Fruit fly (Drosophila melanogaster) whole organism, embryonic: ENCODE measurements around the gene Fer2.

Experiments
- CG11398 ChIP-seq: fragments of 200-800 bp; sonication (Bioruptor generic); optimal IDR thresholded peaks from 2 replicates; lab custom pipeline; 2016; ENCODE audit warnings: missing biosample characterization, missing genetic modification characterization
- CG11723 ChIP-seq: fragments of 200-800 bp; sonication (Bioruptor generic); optimal IDR thresholded peaks from 2 replicates; lab custom pipeline; 2017; ENCODE audit warnings: missing biosample characterization, mild to moderate bottlenecking, missing genetic modification characterization
- CG12155 ChIP-seq: fragments of 200-800 bp; sonication (Bioruptor generic); optimal IDR thresholded peaks from 3 replicates; lab custom pipeline; 2016; ENCODE audit warnings: missing biosample characterization, missing genetic modification characterization
- CG15601 ChIP-seq: fragments of 200-800 bp; sonication (Bioruptor generic); optimal IDR thresholded peaks from 3 replicates; lab custom pipeline; 2019; ENCODE audit warnings: missing biosample characterization, mild to moderate bottlenecking, missing genetic modification characterization, moderate library complexity
- CG17186 ChIP-seq: fragments of 200-800 bp; sonication (Bioruptor generic); optimal IDR thresholded peaks from 3 replicates; lab custom pipeline; 2017; ENCODE audit warnings: missing biosample characterization, missing genetic modification reagents, missing genetic modification characterization
- CG17829 ChIP-seq: fragments of 200-800 bp; optimal IDR thresholded peaks from 2 replicates; lab custom pipeline; 2019; ENCODE audit warnings: missing biosample characterization, mild to moderate bottlenecking, missing genetic modification characterization, moderate library complexity
- CG1832 ChIP-seq: fragments of 200-800 bp; sonication (Bioruptor generic); optimal IDR thresholded peaks from 2 replicates; lab custom pipeline; 2017; ENCODE audit warnings: missing biosample characterization, mild to moderate bottlenecking, missing genetic modification characterization, inconsistent platforms
- CG2120 ChIP-seq: fragments of 200-800 bp; sonication (Bioruptor generic); optimal IDR thresholded peaks from 3 replicates; lab custom pipeline; 2016; ENCODE audit warnings: missing biosample characterization, missing genetic modification characterization
- CG3407 ChIP-seq: fragments of 200-800 bp; sonication (Bioruptor generic); optimal IDR thresholded peaks from 2 replicates; lab custom pipeline; 2018; ENCODE audit warnings: missing biosample characterization, mild to moderate bottlenecking, missing genetic modification characterization
- CG4424 ChIP-seq: fragments of 200-800 bp; sonication (Bioruptor generic); optimal IDR thresholded peaks from 3 replicates; lab custom pipeline; 2016; ENCODE audit warnings: missing biosample characterization, missing genetic modification characterization
- CG4617 ChIP-seq: fragments of 200-800 bp; sonication (Bioruptor generic); optimal IDR thresholded peaks from 3 replicates; lab custom pipeline; 2016; ENCODE audit warnings: missing biosample characterization, missing genetic modification characterization, borderline replicate concordance
- CG4854 ChIP-seq: fragments of 200-800 bp; sonication (Bioruptor generic); optimal IDR thresholded peaks from 2 replicates; lab custom pipeline; 2016; ENCODE audit warnings: missing biosample characterization, missing genetic modification characterization, inconsistent platforms
- CG5180 ChIP-seq: fragments of 200-800 bp; sonication (Bioruptor generic); optimal IDR thresholded peaks from 3 replicates; lab custom pipeline; 2017; ENCODE audit warnings: missing biosample characterization, missing genetic modification characterization, mild to moderate bottlenecking, moderate library complexity, missing genetic modification reagents
- CG5245 ChIP-seq: fragments of 200-800 bp; sonication (Bioruptor generic); optimal IDR thresholded peaks from 3 replicates; lab custom pipeline; 2016; ENCODE audit warnings: missing biosample characterization, missing genetic modification characterization
- CG7928 ChIP-seq: fragments of 200-800 bp; sonication (Bioruptor generic); optimal IDR thresholded peaks from 2 replicates; lab custom pipeline; 2017; ENCODE audit warnings: missing biosample characterization, mild to moderate bottlenecking, missing genetic modification characterization
- CG8290 ChIP-seq, 3 experiments: fragments of 200-800 bp; sonication (Bioruptor generic); optimal IDR thresholded peaks; 2 replicates each; lab custom pipeline; 2016 to 2019; ENCODE audit warnings: missing biosample characterization in 3 of 3, missing genetic modification characterization in 3 of 3, mild to moderate bottlenecking in 2 of 3, moderate library complexity in 1 of 3
- CG9932 ChIP-seq: fragments of 200-800 bp; sonication (Bioruptor generic); IDR thresholded peaks from 2 replicates; pipeline ENCODE4 v1.3.6; 2022; ENCODE audit warnings: missing biosample characterization, missing genetic modification characterization
- Drgx ChIP-seq: fragments of 200-800 bp; sonication (Bioruptor generic); IDR thresholded peaks from 2 replicates; pipeline ENCODE4 v1.3.6; 2022; ENCODE audit warnings: missing biosample characterization, missing genetic modification characterization
- Fer1 ChIP-seq: fragments of 200-800 bp; sonication (Bioruptor generic); optimal IDR thresholded peaks from 2 replicates; lab custom pipeline; 2017; ENCODE audit warnings: missing biosample characterization, mild to moderate bottlenecking, missing genetic modification characterization
- GATAe ChIP-seq: fragments of 200-800 bp; sonication (Bioruptor generic); conservative IDR thresholded peaks from 2 replicates; pipeline ENCODE4 v1.3.6; 2022; ENCODE audit warnings: missing biosample characterization, missing genetic modification characterization
- HmgZ ChIP-seq: fragments of 200-800 bp; sonication (Bioruptor generic); optimal IDR thresholded peaks from 2 replicates; lab custom pipeline; 2018; ENCODE audit warnings: missing biosample characterization, mild to moderate bottlenecking, missing genetic modification characterization
- Med ChIP-seq: fragments of 200-800 bp; sonication (Bioruptor generic); peaks from one replicate; lab custom pipeline; 2016; ENCODE audit warnings: missing biosample characterization, missing genetic modification characterization, mild to moderate bottlenecking, inconsistent platforms, moderate library complexity
- Myb ChIP-seq: fragments of 200-800 bp; sonication (Bioruptor generic); optimal IDR thresholded peaks from 2 replicates; lab custom pipeline; 2016; ENCODE audit warnings: missing biosample characterization, missing genetic modification characterization
- Ssrp ChIP-seq: fragments of 200-800 bp; sonication (Bioruptor generic); optimal IDR thresholded peaks from 2 replicates; lab custom pipeline; 2018; ENCODE audit warnings: missing biosample characterization, mild to moderate bottlenecking, missing genetic modification characterization, moderate library complexity
- Taf1 ChIP-seq: fragments of 200-800 bp; sonication (Bioruptor generic); IDR thresholded peaks from 2 replicates; pipeline ENCODE4 v1.3.6; 2022; ENCODE audit warnings: missing biosample characterization, missing genetic modification characterization
- Tbp ChIP-seq: fragments of >200 bp; optimal IDR thresholded peaks from 2 replicates; lab custom pipeline; 2018; ENCODE audit warnings: missing biosample characterization, missing genetic modification characterization
- chinmo ChIP-seq: fragments of 200-800 bp; sonication (Bioruptor generic); IDR thresholded peaks from 4 replicates; pipeline ENCODE4 v1.3.6; 2022; ENCODE audit warnings: missing biosample characterization, missing genetic modification characterization; ENCODE audit not compliant: partially characterized antibody
- gem ChIP-seq: fragments of 200-800 bp; sonication (Bioruptor generic); optimal IDR thresholded peaks from 2 replicates; lab custom pipeline; 2019; ENCODE audit warnings: missing biosample characterization, mild to moderate bottlenecking, missing genetic modification characterization, moderate library complexity
- grau ChIP-seq: fragments of 200-800 bp; optimal IDR thresholded peaks from 3 replicates; lab custom pipeline; 2019; ENCODE audit warnings: missing biosample characterization, mild to moderate bottlenecking, missing genetic modification characterization, moderate library complexity
- grn ChIP-seq: fragments of 200-800 bp; sonication (Bioruptor generic); optimal IDR thresholded peaks from 3 replicates; lab custom pipeline; 2017; ENCODE audit warnings: missing biosample characterization, missing genetic modification characterization
- inv ChIP-seq: fragments of 200-800 bp; sonication (Bioruptor generic); IDR thresholded peaks from 2 replicates; pipeline ENCODE4 v1.3.6; 2022; ENCODE audit warnings: missing biosample characterization, missing genetic modification characterization; ENCODE audit not compliant: partially characterized antibody
- odd ChIP-seq: fragments of 200-800 bp; sonication (Bioruptor generic); optimal IDR thresholded peaks from 2 replicates; lab custom pipeline; 2017; ENCODE audit warnings: missing biosample characterization, mild to moderate bottlenecking, missing genetic modification characterization
- pnt ChIP-seq: fragments of 200-800 bp; sonication (Bioruptor generic); optimal IDR thresholded peaks from 3 replicates; lab custom pipeline; 2016; ENCODE audit warnings: missing biosample characterization, missing genetic modification characterization
- row ChIP-seq: fragments of 200-800 bp; sonication (Bioruptor generic); IDR thresholded peaks from 3 replicates; pipeline ENCODE4 v1.3.6; 2022; ENCODE audit warnings: missing biosample characterization, missing genetic modification characterization
- schlank ChIP-seq: fragments of 200-800 bp; sonication (Bioruptor generic); optimal IDR thresholded peaks from 2 replicates; lab custom pipeline; 2018; ENCODE audit warnings: missing biosample characterization, mild to moderate bottlenecking, missing genetic modification characterization
- sens ChIP-seq: fragments of 200-800 bp; sonication (Bioruptor generic); peaks from one replicate; lab custom pipeline; 2016; ENCODE audit warnings: missing biosample characterization, missing genetic modification characterization
- slbo ChIP-seq: fragments of 200-800 bp; sonication (Bioruptor generic); IDR thresholded peaks from 2 replicates; pipeline ENCODE4 v1.3.6; 2022; ENCODE audit warnings: missing biosample characterization, missing genetic modification characterization
- sr ChIP-seq: fragments of 200-800 bp; sonication (Bioruptor generic); IDR thresholded peaks from 3 replicates; pipeline ENCODE4 v1.3.6; 2022; ENCODE audit warnings: missing biosample characterization, missing genetic modification characterization
- sug ChIP-seq: fragments of 200-800 bp; optimal IDR thresholded peaks from 2 replicates; lab custom pipeline; 2019; ENCODE audit warnings: missing biosample characterization, mild to moderate bottlenecking, missing genetic modification characterization, moderate library complexity
- tio ChIP-seq: fragments of 200-800 bp; sonication (Bioruptor generic); optimal IDR thresholded peaks from 2 replicates; lab custom pipeline; 2017; ENCODE audit warnings: missing biosample characterization, missing genetic modification characterization, inconsistent platforms

The Fer2 gene

DNA sequence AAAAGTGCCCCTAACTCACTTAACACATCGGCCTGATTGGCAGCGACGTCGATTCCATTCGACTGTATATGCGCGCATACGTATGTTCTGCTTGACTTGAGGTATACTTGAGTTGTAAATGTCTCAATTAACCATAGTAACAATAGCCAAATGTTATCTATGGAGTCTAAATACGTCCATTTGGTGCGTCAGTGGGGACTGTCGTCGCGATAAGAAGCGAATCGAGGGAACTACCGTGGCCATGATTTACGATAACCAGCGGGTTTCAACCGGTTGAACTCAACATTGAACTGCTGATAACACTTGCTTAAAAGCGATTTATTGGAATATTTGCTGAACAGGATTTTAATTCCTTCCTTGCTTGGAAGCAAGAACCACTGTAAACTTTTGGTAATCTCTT, 39.7 kb upstream of the Fer2 start (continued):
- TF ChIP-seq CG5245 (no peak), CG12155 (GFP tag; lab: Kevin White, UChicago) (no peak), Med (GFP tag; lab: Kevin White, UChicago) (no peak), CG11723 (no peak), sr (GFP tag; lab: Robert Waterston, UW) (no peak), CG17186 (no peak), row (GFP tag; lab: Robert Waterston, UW) (no peak), CG8290 (GFP tag; optimal IDR thresholded peaks at IDR 0.05; lab: Kevin White, UChicago) (no peak), CG8290 (tag; optimal IDR thresholded peaks at IDR 0.05; lab: Kevin White, UChicago) (peak in 1 of 2 experiments; percentile 17), gem (peak; percentile 71), odd (GFP tag; lab: Kevin White, UChicago) (no peak), sug (tag; lab: Kevin White, UChicago) (peak; percentile 80), CG1832 (no peak), CG4854 (GFP tag; lab: Kevin White, UChicago) (no peak), inv (GFP tag; lab: Robert Waterston, UW) (no peak), grau (no peak), HmgZ (tag; lab: Kevin White, UChicago) (peak; percentile 10), tio (GFP tag; lab: Kevin White, UChicago) (no peak), GATAe (peak; percentile 31; the same call in 1 of the 2 replicates), pnt (GFP tag; lab: Kevin White, UChicago) (no peak), CG17829 (tag; lab: Kevin White, UChicago) (no peak), CG9932 (GFP tag; lab: Robert Waterston, UW) (no peak), CG15601 (tag; lab: Kevin White, UChicago) (peak; percentile 30), CG2120 (no peak), sens (GFP tag; lab: Kevin White, UChicago) (no peak), CG5180 (GFP tag; lab: Kevin White, UChicago) (no peak), CG4424 (GFP tag; lab: Kevin White, UChicago) (no peak), schlank (no peak), Fer1 (peak; percentile 5), Tbp (GFP tag; lab: Kevin White, UChicago) (no peak), CG4617 (GFP tag; lab: Kevin White, UChicago) (no peak), CG7928 (GFP tag; lab: Kevin White, UChicago) (no peak)

DNA sequence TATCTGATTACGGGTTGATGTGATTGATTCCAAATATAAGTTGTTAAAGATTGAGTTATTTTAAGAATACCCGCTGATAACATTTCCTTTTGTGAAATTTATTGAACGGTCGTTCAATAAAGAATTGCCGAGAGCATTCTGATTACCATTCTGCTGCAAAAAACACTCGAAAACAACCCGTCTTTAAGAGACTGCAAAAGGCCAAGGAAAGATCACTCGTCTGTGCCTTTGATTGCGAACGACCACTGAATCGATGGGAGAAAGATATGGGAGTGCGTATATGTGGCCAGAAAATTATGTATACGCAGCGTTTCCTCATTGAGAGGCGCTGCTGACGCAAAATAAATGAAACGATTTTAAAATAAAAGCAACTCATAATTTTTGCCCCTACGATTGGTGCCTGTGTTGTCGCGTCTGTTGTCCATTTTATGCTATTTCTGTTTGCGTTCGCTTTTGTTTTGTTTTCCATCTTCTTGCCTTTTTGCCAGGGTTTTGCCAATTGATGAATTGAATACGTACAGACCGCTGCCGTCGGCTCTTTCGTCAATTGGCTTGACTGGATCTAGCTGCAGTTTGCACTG, 39.2 kb upstream of the Fer2 start:
- TF ChIP-seq Myb (GFP tag; lab: Kevin White, UChicago) (no peak), chinmo (GFP tag; lab: Robert Waterston, UW) (0 out of 4 replicates have a peak, but pooled peaks have one; percentile 58), Med (GFP tag; lab: Kevin White, UChicago) (peak; percentile 30), CG3407 (GFP tag; lab: Kevin White, UChicago) (no peak), Ssrp (tag; lab: Kevin White, UChicago) (no peak), Taf1 (no peak), slbo (GFP tag; lab: Robert Waterston, UW) (0 out of 2 replicates have a peak, but pooled peaks have one; percentile 18), CG11398 (GFP tag; lab: Kevin White, UChicago) (no peak), grn (GFP tag; lab: Kevin White, UChicago) (peak; percentile 30), Drgx (0 out of 2 replicates have a peak, but pooled peaks have one; percentile 12)
- TF ChIP-seq, all 482 proteins: peak for 5
